Worm (Caenorhabditis elegans) whole organism, late embryonic: ENCODE measurements around the gene T22B2.2.

Source experiments
- fax-1 ChIP-seq: sonication (generic microtip); optimal IDR thresholded peaks from 2 replicates; lab custom pipeline; 2016; ENCODE audit warnings: missing genotype, missing genetic modification characterization, missing compliant biosample characterization
- hlh-30 ChIP-seq: sonication (generic microtip); optimal IDR thresholded peaks from 2 replicates; lab custom pipeline; 2017; ENCODE audit warnings: antibody characterized with exemption, missing genetic modification characterization, missing compliant biosample characterization; ENCODE audit not compliant: insufficient read depth
- hlh-6 ChIP-seq: sonication (generic microtip); optimal IDR thresholded peaks from 2 replicates; lab custom pipeline; 2016; ENCODE audit warnings: missing genotype, missing genetic modification characterization, missing compliant biosample characterization
- pha-4 ChIP-seq: fragments of 150-350 bp; optimal IDR thresholded peaks from 2 replicates; lab custom pipeline; 2018; ENCODE audit warnings: missing biosample characterization, missing genetic modification reagents, missing genetic modification characterization
- pqm-1 ChIP-seq: sonication (generic microtip); optimal IDR thresholded peaks from 2 replicates; lab custom pipeline; 2016; ENCODE audit warnings: missing genetic modification characterization, missing compliant biosample characterization
- ttx-3 ChIP-seq: sonication (generic microtip); optimal IDR thresholded peaks from 2 replicates; lab custom pipeline; 2016; ENCODE audit warnings: missing genetic modification reagents, missing genetic modification characterization, missing compliant biosample characterization

ce11 chrX:3968209-3968960 lies 48.2 kb downstream of the T22B2.2 start, which contains the start of gene C16B8.3:
- TF ChIP-seq hlh-6 = no peak
- TF ChIP-seq pha-4 (tag; lab: Kevin White, UChicago) = no peak
- no peak for TF ChIP-seq fax-1
- TF ChIP-seq ttx-3 (tag; lab: Kevin White, UChicago) = no peak
- no peak for TF ChIP-seq hlh-30 (tag; lab: Kevin White, UChicago)
- TF ChIP-seq pqm-1 (tag; lab: Kevin White, UChicago) = no peak
